Worm (Caenorhabditis elegans) whole organism, L4 larva: ENCODE results near the gene F46C5.6.

Experiments used
- ama-1 ChIP-seq: fragments of 150-350 bp; optimal IDR thresholded peaks from 2 replicates; lab custom pipeline; 2014; ENCODE audit warnings: inconsistent platforms, mixed read lengths
- ceh-82 ChIP-seq: sonication (generic microtip); optimal IDR thresholded peaks from 2 replicates; lab custom pipeline; 2017; ENCODE audit warnings: missing biosample characterization, missing genetic modification characterization
- dve-1 ChIP-seq: sonication (generic microtip); optimal IDR thresholded peaks from 2 replicates; lab custom pipeline; 2017; ENCODE audit warnings: antibody characterized with exemption, mild to moderate bottlenecking, missing genetic modification characterization, missing compliant biosample characterization; ENCODE audit not compliant: insufficient read depth
- lin-15B ChIP-seq: fragments of 150-350 bp; sonication (generic microtip); optimal IDR thresholded peaks from 3 replicates; lab custom pipeline; 2014; ENCODE audit warnings: missing biosample characterization, missing genetic modification characterization
- lir-3 ChIP-seq: sonication (generic microtip); optimal IDR thresholded peaks from 2 replicates; lab custom pipeline; 2016; ENCODE audit warnings: mild to moderate bottlenecking, missing genetic modification characterization, missing compliant biosample characterization
- lsy-2 ChIP-seq, 2 experiments: fragments of 150-350 bp in 1 of 2; sonication (generic microtip) in 1 of 2; optimal IDR thresholded peaks; 2 replicates each; lab custom pipeline; 2014 to 2017; ENCODE audit warnings: missing biosample characterization in 2 of 2, missing genetic modification characterization in 2 of 2
- madf-5 ChIP-seq, 2 experiments: fragments of 200-800 bp; sonication (Bioruptor generic); IDR thresholded peaks; 2 replicates each; pipeline ENCODE4 v1.3.6; 2022; ENCODE audit warnings: missing compliant biosample characterization in 2 of 2, missing genetic modification characterization in 2 of 2
- pqm-1 ChIP-seq: sonication (generic microtip); optimal IDR thresholded peaks from 2 replicates; lab custom pipeline; 2017; ENCODE audit warnings: missing biosample characterization, missing genetic modification characterization
- skn-1 ChIP-seq: fragments of 150-350 bp; optimal IDR thresholded peaks from 2 replicates; lab custom pipeline; 2014; ENCODE audit warnings: missing biosample characterization, missing genetic modification characterization
- tag-97 ChIP-seq: fragments of 200-800 bp; sonication (Bioruptor generic); IDR thresholded peaks from 2 replicates; pipeline ENCODE4 v1.3.6; 2022; ENCODE audit warnings: missing genetic modification characterization, missing compliant biosample characterization
- unc-39 ChIP-seq: sonication (generic microtip); optimal IDR thresholded peaks from 2 replicates; lab custom pipeline; 2017; ENCODE audit warnings: missing biosample characterization, missing genetic modification characterization
- unc-62 ChIP-seq, 3 experiments: fragments of 150-350 bp in 1 of 3; sonication (generic microtip); optimal IDR thresholded peaks in 2 of 3; peaks in 1 of 3; 1 replicate in 1 of 3; 2 replicates in 2 of 3; lab custom pipeline; 2014 to 2017; ENCODE audit warnings: missing biosample characterization in 3 of 3, missing genetic modification characterization in 3 of 3, missing genetic modification reagents in 3 of 3, missing genotype in 1 of 3
- zag-1 ChIP-seq: fragments of 150-350 bp; optimal IDR thresholded peaks from 2 replicates; lab custom pipeline; 2014; ENCODE audit warnings: missing biosample characterization, missing genetic modification characterization
- ztf-11 ChIP-seq: fragments of 150-350 bp; optimal IDR thresholded peaks from 2 replicates; lab custom pipeline; 2014; ENCODE audit warnings: missing biosample characterization, missing genetic modification characterization

- TF ChIP-seq madf-5 (GFP tag; IDR thresholded peaks at IDR 0.05; lab: Robert Waterston, UW) (no peak), tag-97 (no peak), zag-1 (tag; lab: Kevin White, UChicago) (no peak), lsy-2 (tag; optimal IDR thresholded peaks at IDR 0.05; lab: Kevin White, UChicago) (peak; percentile 7 to 50), skn-1 (tag; lab: Kevin White, UChicago) (no peak), dve-1 (tag; lab: Kevin White, UChicago) (no peak), pqm-1 (tag; lab: Kevin White, UChicago) (no peak), ztf-11 (tag; lab: Kevin White, UChicago) (no peak), lin-15B (tag; lab: Kevin White, UChicago) (no peak), ama-1 (no peak), unc-62 (GFP tag; optimal IDR thresholded peaks at IDR 0.05 in 1 of 2; lab: Kevin White, UChicago) (peak in 1 of 2 experiments; percentile 100), unc-62 (tag; optimal IDR thresholded peaks at IDR 0.05; lab: Kevin White, UChicago) (no peak), ceh-82 (tag; lab: Kevin White, UChicago) (no peak), lir-3 (tag; lab: Kevin White, UChicago) (no peak), unc-39 (no peak)
These were observed 30.7 kb downstream of the F46C5.6 start for ce11 chrII:8813659-8814058.
